Fruit fly (Drosophila melanogaster): ENCODE data around the gene CG11504.
A peak's percentile ranks its signal among the peaks of the same experiment; 100 is the strongest.

The CG11504 gene

DNA sequence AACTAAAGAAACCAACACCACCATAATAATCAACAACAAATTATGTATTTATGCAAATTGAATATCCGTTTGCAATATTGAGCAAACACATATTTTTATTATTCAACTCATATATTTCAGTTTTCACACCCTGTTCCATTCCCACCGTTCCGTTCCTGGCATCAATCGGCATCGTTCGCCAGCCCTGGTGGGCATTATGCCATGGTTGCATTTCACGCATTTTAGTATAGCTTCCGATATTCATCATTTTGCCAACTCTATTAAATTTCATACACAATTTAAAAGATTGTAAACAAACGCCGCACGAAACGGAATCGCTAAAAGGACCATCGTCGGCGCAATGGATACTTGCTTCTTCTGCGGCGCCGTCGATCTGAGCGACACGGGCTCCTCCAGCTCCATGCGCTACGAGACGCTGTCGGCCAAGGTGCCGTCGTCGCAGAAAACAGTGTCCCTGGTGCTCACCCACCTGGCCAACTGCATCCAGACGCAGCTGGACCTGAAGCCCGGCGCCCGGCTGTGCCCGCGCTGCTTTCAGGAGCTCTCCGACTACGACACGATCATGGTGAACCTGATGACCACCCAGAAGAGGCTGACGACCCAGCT, 45.5 kb downstream of the CG11504 start, which contains the start of gene Sry-delta (continued):
- peak; percentile 13 for TF ChIP-seq CG2875 (GFP tag; optimal IDR thresholded peaks at IDR 0.05)
- TF ChIP-seq Lim3 (GFP tag; IDR thresholded peaks at IDR 0.05) = no peak
- TF ChIP-seq CG10959 (GFP tag; IDR thresholded peaks at IDR 0.05) = no peak
- TF ChIP-seq CG14441 (GFP tag; IDR thresholded peaks at IDR 0.05) = peak; percentile 78
- no peak for TF ChIP-seq CG31365 (tag; optimal IDR thresholded peaks at IDR 0.05)
- peak; percentile 64; the same call in 1 of the 2 replicates for TF ChIP-seq ato (GFP tag; IDR thresholded peaks at IDR 0.05; ENCODE audit: partially characterized antibody)
- no peak for TF ChIP-seq so (GFP tag; IDR thresholded peaks at IDR 0.05)
- peak; percentile 78 for TF ChIP-seq Camta (GFP tag; optimal IDR thresholded peaks at IDR 0.05)
- peak; percentile 80 for TF ChIP-seq shn (GFP tag; optimal IDR thresholded peaks at IDR 0.05)
- peak; percentile 59; the same call in 2 of the 3 replicates for TF ChIP-seq dysf (GFP tag; IDR thresholded peaks at IDR 0.05)
- TF ChIP-seq da (GFP tag; optimal IDR thresholded peaks at IDR 0.05) = peak; percentile 31
- TF ChIP-seq Jarid2 (GFP tag; optimal IDR thresholded peaks at IDR 0.05) = no peak
- 0 out of 2 replicates have a peak, but pooled peaks have one; percentile 25 for TF ChIP-seq bowl (GFP tag; IDR thresholded peaks at IDR 0.05)
- TF ChIP-seq ham (GFP tag; IDR thresholded peaks at IDR 0.05) = no peak; the same call in 1 of the 2 replicates
- peak; percentile 58; the same call in 1 of the 2 replicates for TF ChIP-seq CG4404 (GFP tag; IDR thresholded peaks at IDR 0.05)
- TF ChIP-seq CG4617 (GFP tag; optimal IDR thresholded peaks at IDR 0.05; ENCODE audit: borderline replicate concordance) = peak; percentile 98
- peak; percentile 71 for TF ChIP-seq CG6254 (GFP tag; optimal IDR thresholded peaks at IDR 0.05)
- peak; percentile 60 for TF ChIP-seq psq (GFP tag; optimal IDR thresholded peaks at IDR 0.05)
- peak; percentile 51 for TF ChIP-seq tap (tag; optimal IDR thresholded peaks at IDR 0.05)
- TF ChIP-seq CG13894 (tag; optimal IDR thresholded peaks at IDR 0.05) = peak; percentile 89
- TF ChIP-seq gro (GFP tag; optimal IDR thresholded peaks at IDR 0.05) = peak; percentile 93
- peak; percentile 56 for TF ChIP-seq Dp (GFP tag; optimal IDR thresholded peaks at IDR 0.05)
- peak; percentile 76 for TF ChIP-seq ara (GFP tag; IDR thresholded peaks at IDR 0.05)
- TF ChIP-seq CG5953 (GFP tag; IDR thresholded peaks at IDR 0.05) = 0 out of 2 replicates have a peak, but pooled peaks have one; percentile 23
- TF ChIP-seq gem (tag; optimal IDR thresholded peaks at IDR 0.05) = no peak
- TF ChIP-seq Awh (GFP tag; IDR thresholded peaks at IDR 0.05) = no peak
- peak in 1 of 2 experiments; percentile 36 for TF ChIP-seq crp (GFP tag; optimal IDR thresholded peaks at IDR 0.05)
- TF ChIP-seq sens-2 (GFP tag; IDR thresholded peaks at IDR 0.05) = peak; percentile 61; the same call in 1 of the 2 replicates
- peak; percentile 45 for TF ChIP-seq CG3065 (GFP tag; optimal IDR thresholded peaks at IDR 0.05)
- peak; percentile 50 for TF ChIP-seq CG6683 (GFP tag; optimal IDR thresholded peaks at IDR 0.05)
- TF ChIP-seq yki (optimal IDR thresholded peaks at IDR 0.05) = no peak
- TF ChIP-seq fru (optimal IDR thresholded peaks at IDR 0.05) = no peak
- TF ChIP-seq CG30431 (GFP tag; optimal IDR thresholded peaks at IDR 0.05) = peak; percentile 16
- TF ChIP-seq HmgZ (tag; optimal IDR thresholded peaks at IDR 0.05) = peak; percentile 90
- TF ChIP-seq CG16863 (GFP tag; optimal IDR thresholded peaks at IDR 0.05) = peak; percentile 53
- peak; percentile 96 for TF ChIP-seq sens (GFP tag)
- peak; percentile 93 for TF ChIP-seq CG2120 (GFP tag; optimal IDR thresholded peaks at IDR 0.05)
- no peak for TF ChIP-seq br (optimal IDR thresholded peaks at IDR 0.05)
- peak; percentile 58; the same call in 1 of the 3 replicates for TF ChIP-seq Mrtf (GFP tag; IDR thresholded peaks at IDR 0.05)
- peak; percentile 3 for TF ChIP-seq fd3F (GFP tag; optimal IDR thresholded peaks at IDR 0.05)
- TF ChIP-seq twi (tag; optimal IDR thresholded peaks at IDR 0.05) = peak; percentile 5
- no peak for TF ChIP-seq cg (GFP tag; optimal IDR thresholded peaks at IDR 0.05)
- peak; percentile 84 for TF ChIP-seq CG11085 (GFP tag; IDR thresholded peaks at IDR 0.05)
- peak; percentile 68 for TF ChIP-seq Hr3 (GFP tag; optimal IDR thresholded peaks at IDR 0.05)
- no peak for TF ChIP-seq pros (GFP tag; optimal IDR thresholded peaks at IDR 0.05)
- TF ChIP-seq fu2 (GFP tag; optimal IDR thresholded peaks at IDR 0.05) = peak; percentile 81
- TF ChIP-seq tgo (GFP tag; IDR thresholded peaks at IDR 0.05) = peak; percentile 75
- no peak for TF ChIP-seq fd64A (GFP tag; optimal IDR thresholded peaks at IDR 0.05)
- no peak for TF ChIP-seq Kr (GFP tag; optimal IDR thresholded peaks at IDR 0.05)
- TF ChIP-seq GATAe (GFP tag; conservative IDR thresholded peaks at IDR 0.05) = peak; percentile 22; the same call in 1 of the 2 replicates
- peak; percentile 49 for TF ChIP-seq Oaz (GFP tag; IDR thresholded peaks at IDR 0.05)
